Worm (Caenorhabditis elegans) whole organism, L4 larva: ENCODE data around the gene ptp-1.

Experiments
- T20F7.1 ChIP-seq: fragments of 200-800 bp; sonication (Bioruptor generic); optimal IDR thresholded peaks from 2 replicates; lab custom pipeline; 2018; ENCODE audit warnings: mild to moderate bottlenecking, missing genetic modification characterization, missing compliant biosample characterization
- ZK546.5 ChIP-seq, 2 experiments: sonication (generic microtip); optimal IDR thresholded peaks; 2 replicates each; lab custom pipeline; 2017; ENCODE audit warnings: missing biosample characterization in 2 of 2, missing genetic modification characterization in 2 of 2
- aha-1 ChIP-seq: fragments of 150-350 bp; peaks from one replicate; lab custom pipeline; 2014; ENCODE audit warnings: missing biosample characterization, missing genetic modification characterization
- ama-1 ChIP-seq: fragments of 150-350 bp; optimal IDR thresholded peaks from 2 replicates; lab custom pipeline; 2014; ENCODE audit warnings: inconsistent platforms, mixed read lengths
- ceh-20 ChIP-seq: fragments of 200-800 bp; sonication (Bioruptor generic); IDR thresholded peaks from 2 replicates; pipeline ENCODE4 v1.3.6; 2022; ENCODE audit warnings: missing genetic modification reagents, missing genetic modification characterization, missing compliant biosample characterization
- ceh-28 ChIP-seq: fragments of 150-350 bp; optimal IDR thresholded peaks from 2 replicates; lab custom pipeline; 2014; ENCODE audit warnings: missing biosample characterization, missing genetic modification reagents, missing genetic modification characterization
- ceh-32 ChIP-seq: sonication (generic microtip); optimal IDR thresholded peaks from 2 replicates; lab custom pipeline; 2016; ENCODE audit warnings: mild to moderate bottlenecking, missing genetic modification characterization, missing compliant biosample characterization; ENCODE audit not compliant: poor library complexity
- ceh-44 ChIP-seq: fragments of 200-800 bp; sonication (Bioruptor generic); IDR thresholded peaks from 2 replicates; pipeline ENCODE4 v1.3.6; 2022; ENCODE audit warnings: missing genetic modification reagents, missing genetic modification characterization, missing compliant biosample characterization
- ceh-62 ChIP-seq: sonication (generic microtip); optimal IDR thresholded peaks from 2 replicates; lab custom pipeline; 2017; ENCODE audit warnings: missing biosample characterization, missing genetic modification characterization
- ctbp-1 ChIP-seq: fragments of 200-800 bp; sonication (Bioruptor generic); IDR thresholded peaks from 2 replicates; pipeline ENCODE4 v1.3.6; 2022; ENCODE audit warnings: missing genetic modification reagents, missing genetic modification characterization, missing compliant biosample characterization
- daf-16 ChIP-seq, 3 experiments: sonication (generic microtip); optimal IDR thresholded peaks; 2 replicates each; lab custom pipeline; 2016 to 2017; ENCODE audit warnings: missing genetic modification characterization in 3 of 3, missing genetic modification reagents in 3 of 3, mild to moderate bottlenecking in 2 of 3, missing compliant biosample characterization in 2 of 3, missing biosample characterization in 1 of 3, moderate library complexity in 1 of 3
- dmd-6 ChIP-seq: fragments of 200-800 bp; sonication (Bioruptor generic); IDR thresholded peaks from 2 replicates; pipeline ENCODE4 v1.3.6; 2022; ENCODE audit warnings: missing genetic modification reagents, missing genetic modification characterization, missing compliant biosample characterization
- dmd-8 ChIP-seq: fragments of 200-800 bp; sonication (Bioruptor generic); IDR thresholded peaks from 2 replicates; pipeline ENCODE4 v1.3.6; 2022; ENCODE audit warnings: missing genetic modification characterization, missing compliant biosample characterization
- dpl-1 ChIP-seq: fragments of 150-350 bp; optimal IDR thresholded peaks from 2 replicates; lab custom pipeline; 2014; ENCODE audit warnings: missing biosample characterization, missing genetic modification reagents, missing genetic modification characterization
- dve-1 ChIP-seq: sonication (generic microtip); optimal IDR thresholded peaks from 2 replicates; lab custom pipeline; 2017; ENCODE audit warnings: antibody characterized with exemption, mild to moderate bottlenecking, missing genetic modification characterization, missing compliant biosample characterization; ENCODE audit not compliant: insufficient read depth
- fkh-10 ChIP-seq: fragments of 150-350 bp; optimal IDR thresholded peaks from 2 replicates; lab custom pipeline; 2014; ENCODE audit warnings: missing biosample characterization, missing genetic modification reagents, missing genetic modification characterization
- hlh-11 ChIP-seq: fragments of 200-800 bp; sonication (Bioruptor generic); optimal IDR thresholded peaks from 2 replicates; lab custom pipeline; 2018; ENCODE audit warnings: mild to moderate bottlenecking, missing genetic modification characterization, missing compliant biosample characterization
- hlh-30 ChIP-seq: sonication (generic microtip); optimal IDR thresholded peaks from 2 replicates; lab custom pipeline; 2017; ENCODE audit warnings: antibody characterized with exemption, mild to moderate bottlenecking, missing genetic modification characterization, missing compliant biosample characterization; ENCODE audit not compliant: insufficient read depth
- hmg-1.1 ChIP-seq: fragments of 200-800 bp; sonication (Bioruptor generic); IDR thresholded peaks from 2 replicates; pipeline ENCODE4 v1.3.6; 2022; ENCODE audit warnings: missing genetic modification reagents, missing genetic modification characterization, missing compliant biosample characterization
- jun-1 ChIP-seq: fragments of 150-350 bp; optimal IDR thresholded peaks from 2 replicates; lab custom pipeline; 2014; ENCODE audit warnings: missing biosample characterization, missing genetic modification reagents, missing genetic modification characterization
- lin-38 ChIP-seq: fragments of 200-800 bp; sonication (Bioruptor generic); IDR thresholded peaks from 2 replicates; pipeline ENCODE4 v1.3.6; 2022; ENCODE audit warnings: missing genetic modification reagents, missing genetic modification characterization, missing compliant biosample characterization
- lir-3 ChIP-seq: sonication (generic microtip); optimal IDR thresholded peaks from 2 replicates; lab custom pipeline; 2016; ENCODE audit warnings: mild to moderate bottlenecking, missing genetic modification characterization, missing compliant biosample characterization
- madf-9 ChIP-seq: fragments of 200-800 bp; sonication (Bioruptor generic); conservative IDR thresholded peaks from 2 replicates; pipeline ENCODE4 v1.3.6; 2022; ENCODE audit warnings: missing genetic modification reagents, missing genetic modification characterization, missing compliant biosample characterization
- mdl-1 ChIP-seq, 2 experiments: fragments of 150-350 bp in 1 of 2; sonication (generic microtip) in 1 of 2; optimal IDR thresholded peaks; 2 replicates each; lab custom pipeline; 2014 to 2017; ENCODE audit warnings: missing biosample characterization in 2 of 2, missing genetic modification characterization in 2 of 2
- mep-1 ChIP-seq: fragments of 150-350 bp; sonication (generic microtip); optimal IDR thresholded peaks from 3 replicates; lab custom pipeline; 2014; ENCODE audit warnings: missing biosample characterization, missing genetic modification characterization
- mes-2 ChIP-seq: sonication (generic microtip); optimal IDR thresholded peaks from 2 replicates; lab custom pipeline; 2016; ENCODE audit warnings: missing genotype, mild to moderate bottlenecking, missing genetic modification characterization, missing compliant biosample characterization; ENCODE audit not compliant: poor library complexity, severe bottlenecking
- mxl-3 ChIP-seq: fragments of 200-800 bp; sonication (Bioruptor generic); optimal IDR thresholded peaks from 2 replicates; lab custom pipeline; 2018; ENCODE audit warnings: mild to moderate bottlenecking, missing genetic modification characterization, missing compliant biosample characterization
- nhr-11 ChIP-seq: fragments of 150-350 bp; optimal IDR thresholded peaks from 2 replicates; lab custom pipeline; 2014; ENCODE audit warnings: missing biosample characterization, missing genetic modification characterization
- nhr-28 ChIP-seq: fragments of 150-350 bp; optimal IDR thresholded peaks from 2 replicates; lab custom pipeline; 2014; ENCODE audit warnings: missing biosample characterization, missing genetic modification characterization
- pha-4 ChIP-seq, 2 experiments: fragments of 150-350 bp in 1 of 2; fragments of 200-800 bp in 1 of 2; sonication (Bioruptor generic) in 1 of 2; IDR thresholded peaks in 1 of 2; optimal IDR thresholded peaks in 1 of 2; 2 replicates each; pipeline versions ENCODE4 v1.3.6 to Lab custom; 2014 to 2022; ENCODE audit warnings: missing genetic modification characterization in 2 of 2, missing genetic modification reagents in 2 of 2, missing biosample characterization in 1 of 2, missing compliant biosample characterization in 1 of 2
- pqm-1 ChIP-seq: sonication (generic microtip); optimal IDR thresholded peaks from 2 replicates; lab custom pipeline; 2017; ENCODE audit warnings: missing biosample characterization, missing genetic modification characterization
- saeg-2 ChIP-seq: fragments of 200-800 bp; sonication (Bioruptor generic); IDR thresholded peaks from 2 replicates; pipeline ENCODE4 v1.3.6; 2022; ENCODE audit warnings: missing genetic modification reagents, missing genetic modification characterization, missing compliant biosample characterization
- sdz-12 ChIP-seq: fragments of 200-800 bp; sonication (Bioruptor generic); optimal IDR thresholded peaks from 2 replicates; lab custom pipeline; 2018; ENCODE audit warnings: mild to moderate bottlenecking, missing genetic modification characterization, missing compliant biosample characterization
- set-16 ChIP-seq: fragments of 200-800 bp; sonication (Bioruptor generic); IDR thresholded peaks from 2 replicates; pipeline ENCODE4 v1.3.6; 2022; ENCODE audit warnings: missing genetic modification reagents, missing genetic modification characterization, missing compliant biosample characterization
- skn-1 ChIP-seq: fragments of 150-350 bp; optimal IDR thresholded peaks from 2 replicates; lab custom pipeline; 2014; ENCODE audit warnings: missing biosample characterization, missing genetic modification characterization
- snpc-4 ChIP-seq: fragments of 150-350 bp; optimal IDR thresholded peaks from 2 replicates; lab custom pipeline; 2014; ENCODE audit warnings: missing biosample characterization, missing genetic modification characterization
- spr-3 ChIP-seq: fragments of 200-800 bp; sonication (Bioruptor generic); optimal IDR thresholded peaks from 2 replicates; lab custom pipeline; 2018; ENCODE audit warnings: mild to moderate bottlenecking, missing genetic modification characterization, missing compliant biosample characterization
- tag-97 ChIP-seq: fragments of 200-800 bp; sonication (Bioruptor generic); IDR thresholded peaks from 2 replicates; pipeline ENCODE4 v1.3.6; 2022; ENCODE audit warnings: missing genetic modification characterization, missing compliant biosample characterization
- unc-62 ChIP-seq, 3 experiments: fragments of 150-350 bp in 1 of 3; sonication (generic microtip); optimal IDR thresholded peaks in 2 of 3; peaks in 1 of 3; 1 replicate in 1 of 3; 2 replicates in 2 of 3; lab custom pipeline; 2014 to 2017; ENCODE audit warnings: missing biosample characterization in 3 of 3, missing genetic modification characterization in 3 of 3, missing genetic modification reagents in 3 of 3, missing genotype in 1 of 3
- vab-7 ChIP-seq: fragments of 200-800 bp; sonication (Bioruptor generic); IDR thresholded peaks from 2 replicates; pipeline ENCODE4 v1.3.6; 2022; ENCODE audit warnings: missing genetic modification reagents, missing genetic modification characterization, missing compliant biosample characterization
- zfp-2 ChIP-seq: sonication (generic microtip); optimal IDR thresholded peaks from 2 replicates; lab custom pipeline; 2016; ENCODE audit warnings: mild to moderate bottlenecking, missing genetic modification characterization, missing compliant biosample characterization
- zip-11 ChIP-seq: fragments of 200-800 bp; sonication (Bioruptor generic); IDR thresholded peaks from 2 replicates; pipeline ENCODE4 v1.3.6; 2022; ENCODE audit warnings: missing genetic modification characterization, missing compliant biosample characterization
- ztf-7 ChIP-seq: fragments of 150-350 bp; optimal IDR thresholded peaks from 2 replicates; lab custom pipeline; 2014; ENCODE audit warnings: missing biosample characterization, missing genetic modification characterization

The ptp-1 gene

ce11 chrIII:3635844-3636243 lies 45.3 kb downstream of the ptp-1 start, which contains the start of gene rilp-1:
Gene rilp-1, plus strand, starts transcription at chrIII:3636144.
- TF ChIP-seq aha-1 (peak; percentile 62), zip-11 (no peak)

ce11 chrIII:3637251-3637989 lies 46.9 kb downstream of the ptp-1 start:
- TF ChIP-seq nhr-28 (tag; lab: Kevin White, UChicago) (peak; percentile 50), hlh-11 (peak; percentile 49), mxl-3 (GFP tag; lab: Kevin White, UChicago) (no peak), fkh-10 (GFP tag; lab: Kevin White, UChicago) (no peak), vab-7 (GFP tag; lab: Robert Waterston, UW) (no peak), hlh-30 (peak; percentile 76), ceh-62 (tag; lab: Kevin White, UChicago) (no peak), ctbp-1 (GFP tag; lab: Robert Waterston, UW) (no peak), ceh-32 (no peak), aha-1 (no peak), unc-62 (GFP tag; optimal IDR thresholded peaks at IDR 0.05 in 1 of 2; lab: Kevin White, UChicago) (peak in 1 of 2 experiments; percentile 88), unc-62 (tag; optimal IDR thresholded peaks at IDR 0.05; lab: Kevin White, UChicago) (no peak), pha-4 (GFP tag; IDR thresholded peaks at IDR 0.05; lab: Robert Waterston, UW) (no peak), pha-4 (tag; optimal IDR thresholded peaks at IDR 0.05; lab: Kevin White, UChicago) (peak; percentile 49), dmd-8 (GFP tag; lab: Robert Waterston, UW) (no peak), madf-9 (GFP tag; lab: Robert Waterston, UW) (no peak), T20F7.1 (GFP tag; lab: Kevin White, UChicago) (no peak), dmd-6 (peak; percentile 54; the same call in 1 of the 2 replicates), zip-11 (no peak), dve-1 (peak; percentile 14), mdl-1 (tag; optimal IDR thresholded peaks at IDR 0.05; lab: Kevin White, UChicago) (peak in 1 of 2 experiments; percentile 57), ZK546.5 (tag; optimal IDR thresholded peaks at IDR 0.05; lab: Kevin White, UChicago) (no peak), lin-38 (no peak), ztf-7 (no peak), ceh-20 (GFP tag; lab: Robert Waterston, UW) (no peak), mes-2 (no peak), snpc-4 (no peak), sdz-12 (GFP tag; lab: Kevin White, UChicago) (no peak), mep-1 (tag; lab: Kevin White, UChicago) (peak; percentile 10), zfp-2 (tag; lab: Kevin White, UChicago) (no peak), hmg-1.1 (GFP tag; lab: Robert Waterston, UW) (0 out of 2 replicates have a peak, but pooled peaks have one; percentile 26), dpl-1 (GFP tag; lab: Kevin White, UChicago) (no peak), tag-97 (GFP tag; lab: Robert Waterston, UW) (no peak), pqm-1 (tag; lab: Kevin White, UChicago) (no peak), daf-16 (GFP tag; optimal IDR thresholded peaks at IDR 0.05; lab: Kevin White, UChicago) (no peak), daf-16 (tag; optimal IDR thresholded peaks at IDR 0.05; lab: Kevin White, UChicago) (peak; percentile 41), skn-1 (no peak), ceh-28 (no peak), nhr-11 (tag; lab: Kevin White, UChicago) (no peak)
- TF ChIP-seq, all 104 proteins: peak for 11

ce11 chrIII:3643602-3644001 lies 53.1 kb downstream of the ptp-1 start:
- no peak for TF ChIP-seq ceh-28
- TF ChIP-seq saeg-2 (GFP tag; lab: Robert Waterston, UW): no peak
- TF ChIP-seq ama-1: no peak
- TF ChIP-seq ceh-44: no peak
- TF ChIP-seq jun-1 (tag; lab: Kevin White, UChicago): no peak
- TF ChIP-seq spr-3 (GFP tag; lab: Kevin White, UChicago): no peak
- TF ChIP-seq mep-1 (tag; lab: Kevin White, UChicago): no peak
- TF ChIP-seq set-16 (GFP tag; lab: Robert Waterston, UW): no peak
- TF ChIP-seq ceh-32: no peak
- no peak for TF ChIP-seq skn-1
- no peak for TF ChIP-seq mdl-1 (tag; optimal IDR thresholded peaks at IDR 0.05; lab: Kevin White, UChicago)
- no peak for TF ChIP-seq lir-3 (tag; lab: Kevin White, UChicago)
- TF ChIP-seq pqm-1 (tag; lab: Kevin White, UChicago): no peak
